Fruit fly (Drosophila melanogaster) whole organism, embryonic: ENCODE measurements around the gene ash1.

Experiments used
- CG4854 ChIP-seq: fragments of 200-800 bp; sonication (Bioruptor generic); optimal IDR thresholded peaks from 2 replicates; lab custom pipeline; 2016; ENCODE audit warnings: missing biosample characterization, missing genetic modification characterization, inconsistent platforms
- pum ChIP-seq: fragments of 200-800 bp; sonication (Bioruptor generic); optimal IDR thresholded peaks from 2 replicates; lab custom pipeline; 2016; ENCODE audit warnings: missing biosample characterization, missing genetic modification characterization

DNA sequence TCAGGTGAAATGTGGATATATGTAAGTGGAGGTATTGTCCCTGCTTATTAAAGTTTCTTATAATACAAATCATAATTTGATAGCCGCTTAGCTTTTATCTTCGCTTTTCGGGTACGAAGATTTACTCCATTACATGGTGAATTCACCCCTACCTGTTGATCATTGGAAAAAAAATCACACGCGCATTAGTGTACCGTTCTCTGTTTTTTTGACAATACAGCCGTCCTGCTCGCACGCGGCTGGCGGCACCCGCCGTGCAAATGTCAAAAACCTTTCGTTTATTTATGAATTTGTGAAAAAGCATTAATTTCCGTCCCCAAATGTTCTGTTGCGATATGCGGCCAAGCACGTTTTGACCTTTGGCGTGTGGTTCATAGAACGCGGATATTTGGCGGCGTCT, 33.3 kb upstream of the ash1 start:
- no peak for TF ChIP-seq pum
- TF ChIP-seq CG4854, result no peak
